Fruit fly (Drosophila melanogaster) ovary, adult (tissue): ENCODE measurements around the gene Usp5.

ENCODE experiments used
- CG17801 ChIP-seq: fragments of 200-800 bp; optimal IDR thresholded peaks from 2 replicates; lab custom pipeline; 2019; ENCODE audit warnings: missing biosample characterization, mild to moderate bottlenecking, missing genetic modification characterization, moderate library complexity; ENCODE audit not compliant: partially characterized antibody

The Usp5 gene

DNA sequence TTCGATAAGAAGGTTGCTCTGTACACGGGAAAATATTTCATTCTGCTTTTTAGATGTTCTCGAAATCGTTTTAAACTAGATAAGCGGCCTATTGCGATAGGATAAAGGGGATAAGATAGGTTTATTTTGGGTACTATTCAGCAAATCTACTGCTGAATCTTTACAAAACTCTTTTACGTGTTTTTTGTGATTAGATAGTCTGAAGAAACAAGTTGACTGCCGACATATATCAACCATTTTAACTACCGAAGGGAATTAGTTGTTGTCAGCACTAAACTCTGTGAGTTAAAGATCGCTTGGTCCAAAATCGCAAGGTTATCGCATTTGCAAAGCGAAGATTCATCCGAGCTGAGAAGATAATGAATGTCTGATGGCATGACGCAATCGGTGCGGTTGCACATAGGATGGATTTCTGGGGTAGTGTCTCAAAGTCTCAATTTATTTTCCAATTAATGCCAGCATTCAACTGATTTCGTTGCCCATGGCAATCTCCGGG, 18.1 kb upstream of the Usp5 start, which contains the start of gene Asciz:
Gene Asciz, minus strand, starts transcription at position 51 of the 496 bp plus-strand sequence.
- no peak for TF ChIP-seq CG17801 (GFP tag; lab: Kevin White, UChicago)

DNA sequence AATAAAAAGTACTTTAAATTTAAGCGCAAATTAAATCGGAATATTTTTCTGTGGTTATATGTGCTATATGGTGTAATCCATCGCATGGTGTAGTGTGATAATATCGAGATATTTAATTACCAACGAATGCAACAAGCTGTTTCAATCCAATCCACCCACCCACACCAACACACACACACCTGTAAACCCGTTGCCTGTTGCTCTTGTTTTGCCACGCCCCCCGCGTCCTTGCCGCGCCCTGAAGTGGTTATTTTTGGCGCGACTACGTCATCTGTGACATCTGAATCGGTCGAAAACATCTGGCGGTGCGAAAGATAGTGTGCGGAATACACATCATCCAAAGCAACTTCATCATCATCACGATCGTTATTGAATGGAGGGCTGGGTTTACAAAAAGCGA, 17.2 kb upstream of the Usp5 start:
- no peak for TF ChIP-seq CG17801 (GFP tag; lab: Kevin White, UChicago)

DNA sequence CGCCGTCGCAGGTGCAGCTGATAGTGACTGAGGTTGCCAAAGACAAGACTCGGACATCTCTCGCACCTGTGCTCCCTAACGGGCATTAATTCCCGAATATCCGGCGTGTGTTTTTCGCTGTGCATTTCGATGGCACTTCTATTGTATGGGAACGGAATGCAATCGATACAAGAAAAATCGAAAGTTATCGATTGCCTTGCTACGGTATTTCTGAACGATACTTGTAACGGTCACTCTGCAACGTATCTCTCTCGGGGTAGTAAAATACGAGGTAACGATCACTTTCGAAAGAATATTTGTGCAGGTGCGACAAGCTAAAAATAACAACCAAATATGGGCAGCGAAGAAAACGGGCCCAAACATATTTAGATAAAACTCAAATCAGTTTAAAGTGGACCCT, 16.8 kb upstream of the Usp5 start, which contains the start of gene CG32280:
Gene CG32280, plus strand, starts transcription at position 231 of the 400 bp plus-strand sequence.
- TF ChIP-seq CG17801 (GFP tag; lab: Kevin White, UChicago) = peak; percentile 30

DNA sequence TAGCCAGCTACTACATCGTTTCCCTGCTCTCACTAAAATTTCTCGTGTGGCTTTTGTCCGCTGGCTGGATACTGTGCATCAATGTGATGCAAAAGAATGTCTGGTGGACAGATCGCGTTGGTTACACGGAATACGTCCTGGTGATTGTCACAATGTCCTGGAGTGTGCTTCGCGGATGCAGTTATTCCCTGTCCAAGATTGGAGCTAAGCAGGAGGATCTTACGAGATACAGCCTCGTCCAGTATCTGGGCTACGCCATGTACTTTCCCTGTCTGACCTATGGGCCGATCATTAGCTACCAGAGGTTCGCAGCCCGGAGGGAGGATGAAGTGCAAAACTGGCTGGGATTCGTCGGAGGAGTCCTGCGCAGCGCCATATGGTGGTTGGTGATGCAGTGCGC, 14.4 kb upstream of the Usp5 start:
- TF ChIP-seq CG17801 (GFP tag; lab: Kevin White, UChicago) = no peak

DNA sequence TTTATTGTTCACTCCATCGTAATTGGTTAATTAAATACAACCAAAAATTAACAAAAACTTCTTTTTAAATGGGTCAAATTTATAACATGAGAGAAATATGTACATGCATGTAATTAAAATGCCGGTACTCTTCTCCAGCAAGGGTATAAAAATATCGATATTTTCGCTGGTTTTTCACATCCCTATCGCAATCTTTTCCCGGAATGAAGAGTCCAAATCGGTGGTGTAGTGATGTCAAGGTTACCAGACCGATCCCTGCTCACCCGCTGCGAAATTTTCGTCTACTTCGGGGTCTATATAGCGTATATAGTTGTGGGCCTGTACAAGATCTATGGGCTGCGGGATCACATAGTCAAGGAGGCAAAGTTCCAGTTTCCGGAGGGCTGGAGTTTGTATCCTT, 13.8 kb upstream of the Usp5 start, which contains the start of gene rasp:
Gene rasp, plus strand, starts transcription at position 213 of the 400 bp plus-strand sequence.
- no peak for TF ChIP-seq CG17801 (GFP tag; lab: Kevin White, UChicago)

DNA sequence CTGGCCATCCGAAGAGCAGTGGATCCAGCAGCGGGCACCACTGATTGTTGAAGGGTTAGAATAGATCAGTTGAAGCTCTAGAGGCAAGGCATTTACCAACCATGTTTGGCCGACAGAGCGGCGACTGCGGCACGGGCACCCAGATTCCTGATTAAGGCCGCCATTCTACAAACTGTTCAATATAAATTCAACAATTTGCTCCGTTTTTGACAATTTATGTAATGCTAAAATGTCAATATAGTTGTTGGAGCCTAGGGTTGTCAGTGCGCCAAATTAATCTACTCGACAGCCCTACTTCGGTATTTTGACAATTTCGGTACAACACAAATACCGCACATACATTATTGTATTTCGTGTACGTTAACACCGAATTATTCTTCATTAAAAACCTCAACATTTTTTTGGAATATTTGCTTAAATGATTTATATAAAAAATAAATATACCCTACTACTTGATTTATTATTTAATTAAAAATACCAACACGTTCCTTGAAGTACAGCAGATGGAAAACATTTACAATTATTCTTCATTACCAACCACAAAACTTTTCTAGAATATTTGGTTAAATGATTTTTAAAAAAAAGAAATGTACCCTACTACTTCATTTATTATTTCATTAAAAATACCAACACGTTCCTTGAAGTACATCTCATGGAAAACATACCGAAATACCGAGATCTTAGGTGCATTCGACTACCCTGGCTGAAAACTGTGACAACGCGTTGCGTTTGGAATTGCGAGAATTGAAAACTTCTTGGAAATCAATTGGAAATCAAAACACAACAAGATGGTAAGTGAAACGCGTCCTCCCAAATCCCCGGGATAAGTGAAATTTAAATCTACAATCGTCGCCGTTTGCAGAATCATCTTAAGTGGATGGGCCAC, 11.4 kb upstream of the Usp5 start, which contains the start of the genes ND-30 and CG15812:
Gene ND-30, minus strand, starts transcription at position 270 of the 886 bp plus-strand sequence.
Gene CG15812, plus strand, starts transcription at position 683 of the 886 bp plus-strand sequence.
- no peak for TF ChIP-seq CG17801 (GFP tag; lab: Kevin White, UChicago)

DNA sequence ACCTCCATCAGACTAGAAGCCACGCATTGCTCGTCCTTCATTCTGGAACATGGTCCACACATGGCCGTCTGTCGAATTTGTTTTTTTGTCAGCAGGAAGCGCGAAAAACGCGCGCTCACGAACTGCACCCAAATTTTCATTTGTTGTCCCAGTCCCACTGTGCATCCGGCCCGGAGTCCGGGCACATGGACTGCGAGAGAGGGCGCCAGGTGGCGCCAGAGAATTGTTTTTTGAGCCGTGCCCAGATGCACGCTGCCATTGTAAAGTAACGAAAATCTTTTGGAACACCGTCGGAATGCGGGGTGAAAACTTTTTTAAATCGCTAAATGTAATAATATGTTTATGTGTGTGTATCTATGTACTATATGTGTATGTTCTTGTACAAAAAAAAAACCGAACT, 9.5 kb upstream of the Usp5 start:
- no peak for TF ChIP-seq CG17801 (GFP tag; lab: Kevin White, UChicago)

DNA sequence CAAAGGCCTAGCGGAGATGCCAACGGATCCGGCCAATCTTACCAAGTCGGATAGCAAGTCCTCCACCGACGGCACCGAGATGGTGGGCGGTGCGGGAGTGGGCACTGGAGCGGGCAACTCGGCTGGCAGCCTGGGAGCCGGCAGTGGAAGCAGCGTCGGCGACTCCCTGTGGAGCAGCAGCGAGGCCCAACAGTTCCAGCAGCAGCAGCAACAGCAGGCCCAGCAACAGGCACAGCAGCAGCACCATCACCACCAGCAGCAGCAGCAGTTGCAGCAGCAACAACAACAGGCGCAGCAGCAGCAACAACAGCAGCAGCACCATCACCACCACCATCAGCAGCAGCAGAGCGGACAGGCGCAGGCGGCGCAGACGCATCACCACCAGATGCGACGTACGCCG, 2.2 kb upstream of the Usp5 start:
- no peak for TF ChIP-seq CG17801 (GFP tag; lab: Kevin White, UChicago)

DNA sequence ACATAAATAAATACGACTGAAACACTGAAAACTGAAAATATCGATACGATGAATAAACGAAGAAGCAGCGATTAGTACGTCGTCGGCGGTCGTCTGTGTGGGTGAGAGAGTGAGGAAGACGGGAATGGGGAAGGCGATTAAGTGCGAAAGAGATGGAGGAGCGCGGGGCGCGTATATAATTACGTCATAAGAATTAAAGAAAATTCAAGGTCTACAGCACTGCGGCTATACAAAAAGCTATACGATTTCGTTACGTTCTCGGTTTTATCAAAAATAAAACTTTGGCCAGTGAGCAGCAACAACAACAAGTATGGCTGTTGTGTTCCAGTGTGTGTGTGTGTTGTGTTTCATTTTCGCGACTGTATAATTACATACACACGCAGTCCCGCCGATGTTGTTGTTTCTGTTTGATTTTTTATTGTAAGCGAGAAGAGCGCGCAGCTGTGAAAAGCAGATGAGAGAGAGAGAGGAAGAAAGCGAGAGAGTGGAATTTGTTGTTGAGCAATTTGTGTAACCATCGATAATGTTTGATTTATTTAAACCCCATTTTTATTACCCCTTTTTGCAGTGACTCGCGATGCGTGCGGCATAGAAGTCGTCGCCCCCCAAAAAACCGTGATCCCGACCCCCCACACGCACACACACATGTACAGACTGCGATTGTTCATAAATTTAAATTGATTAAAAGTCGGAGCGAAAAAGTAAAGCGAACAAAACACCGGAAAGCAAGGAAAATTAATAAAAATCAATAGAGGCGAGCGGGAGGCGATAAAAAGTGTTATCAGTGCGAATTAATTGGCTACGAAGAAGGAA, 1.1 kb upstream of the Usp5 start:
- no peak for TF ChIP-seq CG17801 (GFP tag; lab: Kevin White, UChicago)

DNA sequence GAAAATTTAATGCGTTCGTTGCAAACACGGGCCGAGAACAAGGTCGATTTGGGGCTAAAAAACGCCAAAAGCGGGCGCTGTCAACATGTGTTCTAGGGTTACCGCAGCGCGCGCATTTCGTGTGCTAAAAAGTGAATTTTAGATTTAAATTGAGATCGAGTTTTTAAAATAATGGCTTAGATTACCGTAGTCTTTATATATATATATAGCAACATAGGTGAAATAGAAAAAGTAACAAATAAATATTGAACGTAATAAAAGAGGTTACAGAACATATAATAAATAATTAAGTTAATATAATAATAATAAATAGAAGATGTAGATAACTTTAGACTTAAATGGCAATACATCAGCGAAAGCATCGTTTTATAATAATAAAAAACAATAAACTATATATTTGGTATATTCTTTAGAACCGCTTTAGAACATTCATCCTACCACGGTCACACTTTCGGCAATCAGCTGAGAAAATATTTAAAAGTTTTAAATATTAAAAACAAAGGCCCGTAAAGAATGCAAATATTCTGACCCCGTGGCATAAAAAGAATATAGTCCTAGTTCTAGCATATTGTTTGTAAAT, 4.7 kb downstream of the Usp5 start, which contains the start of the genes CG11537 and Alg2:
Gene CG11537, minus strand, starts transcription at position 75 of the 580 bp plus-strand sequence.
Gene Alg2, plus strand, starts transcription at position 426 of the 580 bp plus-strand sequence.
- TF ChIP-seq CG17801 (GFP tag; lab: Kevin White, UChicago) = no peak

DNA sequence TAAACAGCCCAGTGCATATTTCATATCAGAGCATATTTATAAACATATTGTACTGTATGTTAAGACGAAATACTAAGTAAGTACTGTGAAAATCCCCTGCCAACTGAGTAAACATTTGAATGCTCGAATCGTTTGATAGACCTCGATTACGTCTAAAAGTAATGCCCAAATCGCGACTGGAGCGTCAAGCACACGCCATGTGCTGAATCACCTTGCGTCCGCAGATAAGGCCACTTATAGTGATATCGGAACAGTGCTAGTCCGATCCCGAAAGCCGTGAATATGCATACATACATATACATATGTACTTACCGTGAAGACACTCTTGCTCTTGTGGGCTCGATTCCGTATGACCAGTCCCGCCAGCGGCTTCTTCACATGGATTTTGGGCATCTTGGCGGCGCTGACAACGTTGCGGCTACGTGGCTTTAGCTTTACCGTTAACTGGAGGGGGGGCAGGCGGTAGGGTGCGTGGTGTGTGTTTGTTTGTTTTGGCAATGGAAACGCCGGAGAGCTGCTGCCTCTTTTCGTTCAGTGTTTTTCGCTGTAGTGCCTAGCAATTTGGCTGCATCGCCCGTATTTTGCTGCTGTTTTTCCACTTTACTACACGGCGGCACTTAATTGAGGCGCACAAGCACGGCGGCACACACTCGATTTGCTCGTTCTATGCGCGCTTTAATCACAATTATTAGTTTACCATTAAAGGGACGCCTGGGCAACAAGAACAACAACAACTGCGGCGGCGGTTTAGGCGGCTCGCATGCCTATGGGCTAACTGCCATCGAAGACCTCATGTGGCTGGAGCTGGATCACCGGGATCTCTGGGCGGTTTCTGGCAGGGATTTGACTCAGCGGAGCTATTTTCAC, 5.4 kb downstream of the Usp5 start:
- no peak for TF ChIP-seq CG17801 (GFP tag; lab: Kevin White, UChicago)

DNA sequence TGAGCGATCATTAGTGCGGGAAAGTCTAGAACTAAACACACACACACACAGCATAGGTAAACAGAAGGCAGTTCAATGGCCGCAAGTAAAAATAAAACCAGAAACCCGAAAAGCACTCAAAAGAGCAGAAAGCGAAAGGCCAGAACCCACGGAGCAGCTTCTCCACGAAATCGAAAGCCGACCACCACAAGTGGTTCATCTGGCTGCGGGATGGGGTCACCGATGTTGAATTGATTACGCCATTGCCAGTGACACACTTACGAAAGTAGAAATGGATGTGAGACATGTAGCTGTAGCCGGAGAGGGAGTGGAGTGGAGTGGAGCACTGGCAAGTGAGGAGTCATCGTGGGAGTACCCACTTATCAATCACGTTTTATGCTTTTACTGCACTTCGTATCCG, 6.7 kb downstream of the Usp5 start:
- no peak for TF ChIP-seq CG17801 (GFP tag; lab: Kevin White, UChicago)

DNA sequence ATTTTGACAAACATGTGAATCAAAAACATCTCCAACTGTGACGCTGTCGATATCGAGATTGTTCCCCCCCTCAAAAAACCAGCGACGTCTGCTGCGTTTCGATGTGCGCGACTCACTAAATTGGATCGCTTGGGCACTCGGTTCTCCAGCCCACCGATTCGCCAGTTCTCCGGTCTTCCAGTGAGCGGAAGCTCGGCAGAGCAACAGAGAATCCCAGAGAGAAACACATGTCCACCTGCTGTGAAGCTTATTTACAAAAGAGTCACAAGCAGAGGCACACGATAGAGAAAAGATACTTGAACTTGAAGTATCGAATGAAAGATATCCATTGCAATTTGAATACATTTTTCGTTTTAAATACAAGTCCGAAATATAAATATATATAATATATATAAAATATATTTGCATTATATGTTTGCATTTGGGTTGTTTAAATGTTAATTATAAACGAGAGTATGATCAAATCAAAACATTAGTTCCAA, 14.1 kb downstream of the Usp5 start:
- TF ChIP-seq CG17801 (GFP tag; lab: Kevin White, UChicago) = no peak
